Worm (Caenorhabditis elegans): ENCODE measurements around the gene pho-7.

- TF ChIP-seq lsy-2 (tag; optimal IDR thresholded peaks at IDR 0.05) = no peak
- TF ChIP-seq snpc-4 (tag; optimal IDR thresholded peaks at IDR 0.05) = no peak
- TF ChIP-seq unc-39 (tag; optimal IDR thresholded peaks at IDR 0.05) = no peak
- no peak for TF ChIP-seq nhr-28 (tag; optimal IDR thresholded peaks at IDR 0.05)
- TF ChIP-seq nhr-12 (tag; optimal IDR thresholded peaks at IDR 0.05) = no peak
- TF ChIP-seq pha-4 (tag; optimal IDR thresholded peaks at IDR 0.05) = no peak
- no peak for TF ChIP-seq nhr-237 (tag; optimal IDR thresholded peaks at IDR 0.05)
- TF ChIP-seq lin-13 (tag; optimal IDR thresholded peaks at IDR 0.05) = no peak
- no peak for TF ChIP-seq sptf-1 (tag; optimal IDR thresholded peaks at IDR 0.05)
- no peak for TF ChIP-seq ztf-11 (tag; optimal IDR thresholded peaks at IDR 0.05)
- no peak for TF ChIP-seq mep-1 (tag; optimal IDR thresholded peaks at IDR 0.05)
- no peak for TF ChIP-seq ceh-43 (GFP tag; optimal IDR thresholded peaks at IDR 0.05)
Measured at ce11 chrX:10966251-10966650, 25.1 kb upstream of the pho-7 start, which contains the start of gene lge-1.
